Worm (Caenorhabditis elegans) whole organism, L2 larva: ENCODE results near the gene his-32.

Experiments used
- ZK546.5 ChIP-seq: sonication (generic microtip); optimal IDR thresholded peaks from 2 replicates; lab custom pipeline; 2017; ENCODE audit warnings: missing biosample characterization, missing genetic modification characterization
- aly-2 ChIP-seq: fragments of 150-350 bp; optimal IDR thresholded peaks from 2 replicates; lab custom pipeline; 2014; ENCODE audit warnings: missing biosample characterization, missing genetic modification characterization
- blmp-1 ChIP-seq: sonication (generic microtip); optimal IDR thresholded peaks from 2 replicates; lab custom pipeline; 2017; ENCODE audit warnings: missing genetic modification characterization, mild to moderate bottlenecking, missing compliant biosample characterization, antibody characterized with exemption, moderate library complexity; ENCODE audit not compliant: insufficient read depth
- lin-39 ChIP-seq: fragments of 150-350 bp; optimal IDR thresholded peaks from 2 replicates; lab custom pipeline; 2014; ENCODE audit warnings: missing biosample characterization, missing genetic modification reagents, missing genetic modification characterization
- nhr-21 ChIP-seq: fragments of 150-350 bp; optimal IDR thresholded peaks from 2 replicates; lab custom pipeline; 2014; ENCODE audit warnings: missing biosample characterization, missing genetic modification characterization
- ztf-11 ChIP-seq: sonication (generic microtip); optimal IDR thresholded peaks from 2 replicates; lab custom pipeline; 2017; ENCODE audit warnings: missing biosample characterization, missing genetic modification characterization

DNA sequence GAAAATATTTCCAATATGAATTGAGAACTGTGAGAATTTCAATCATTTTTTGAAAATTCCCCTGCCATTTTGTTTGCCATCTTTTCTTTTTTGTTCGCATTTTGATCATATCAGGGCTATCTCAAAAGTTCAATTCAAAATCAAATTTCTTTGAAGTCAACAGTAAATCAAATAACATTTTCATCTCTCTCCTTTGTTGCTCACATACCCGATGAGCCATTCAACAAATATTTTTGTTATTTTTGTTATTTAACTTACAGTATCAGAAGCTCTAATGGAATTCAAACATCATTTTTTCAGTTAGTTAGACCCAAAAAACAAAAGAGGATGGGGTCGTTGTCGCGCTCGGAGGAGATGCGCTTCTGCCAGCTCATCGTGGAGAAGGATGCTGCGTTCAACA is 30.4 kb upstream of the his-32 start, which contains the start of gene vha-5:
- no peak for TF ChIP-seq ztf-11 (tag; lab: Kevin White, UChicago)
- TF ChIP-seq lin-39 (tag; lab: Kevin White, UChicago), result no peak
- no peak for TF ChIP-seq blmp-1
- no peak for TF ChIP-seq nhr-21 (tag; lab: Kevin White, UChicago)
- no peak for TF ChIP-seq aly-2 (tag; lab: Kevin White, UChicago)
- TF ChIP-seq ZK546.5, result no peak
